Fruit fly (Drosophila melanogaster) whole organism, pupa: ENCODE measurements around the gene Pitslre.

Source experiments
- CG12605 ChIP-seq: fragments of 200-800 bp; sonication (Bioruptor generic); IDR thresholded peaks from 2 replicates; pipeline ENCODE4 v1.3.6; 2022; ENCODE audit warnings: missing biosample characterization, missing genetic modification characterization
- CG13204 ChIP-seq: fragments of 200-800 bp; sonication (Bioruptor generic); optimal IDR thresholded peaks from 2 replicates; lab custom pipeline; 2018; ENCODE audit warnings: missing biosample characterization, mild to moderate bottlenecking, missing genetic modification characterization, moderate library complexity
- CG14655 ChIP-seq: fragments of 200-800 bp; sonication (Bioruptor generic); optimal IDR thresholded peaks from 3 replicates; lab custom pipeline; 2017; ENCODE audit warnings: mild to moderate bottlenecking, missing biosample characterization, missing genetic modification reagents, missing genetic modification characterization
- CG15710 ChIP-seq: fragments of 200-800 bp; sonication (Bioruptor generic); optimal IDR thresholded peaks from 2 replicates; lab custom pipeline; 2018; ENCODE audit warnings: missing biosample characterization, mild to moderate bottlenecking, missing genetic modification characterization, moderate library complexity
- CG17806 ChIP-seq: fragments of 200-800 bp; sonication (Bioruptor generic); optimal IDR thresholded peaks from 2 replicates; lab custom pipeline; 2018; ENCODE audit warnings: missing biosample characterization, mild to moderate bottlenecking, missing genetic modification characterization, moderate library complexity
- CG4496 ChIP-seq: fragments of 200-800 bp; sonication (Bioruptor generic); IDR thresholded peaks from 3 replicates; pipeline ENCODE4 v1.3.6; 2022; ENCODE audit warnings: missing biosample characterization, missing genetic modification characterization
- EcR ChIP-seq: fragments of 200-800 bp; sonication (Bioruptor generic); optimal IDR thresholded peaks from 3 replicates; lab custom pipeline; 2019; ENCODE audit warnings: missing biosample characterization, missing genetic modification characterization, mild to moderate bottlenecking, moderate library complexity, missing genetic modification reagents
- Pif1A ChIP-seq: fragments of 200-800 bp; sonication (Bioruptor generic); optimal IDR thresholded peaks from 3 replicates; lab custom pipeline; 2016; ENCODE audit warnings: missing biosample characterization, missing genetic modification characterization
- Pif1B ChIP-seq: fragments of 200-800 bp; sonication (Bioruptor generic); optimal IDR thresholded peaks from 3 replicates; lab custom pipeline; 2016; ENCODE audit warnings: missing biosample characterization, missing genetic modification characterization
- Snoo ChIP-seq: fragments of 200-800 bp; sonication (Bioruptor generic); optimal IDR thresholded peaks from 3 replicates; lab custom pipeline; 2017; ENCODE audit warnings: missing biosample characterization, mild to moderate bottlenecking, missing genetic modification characterization, inconsistent platforms

DNA sequence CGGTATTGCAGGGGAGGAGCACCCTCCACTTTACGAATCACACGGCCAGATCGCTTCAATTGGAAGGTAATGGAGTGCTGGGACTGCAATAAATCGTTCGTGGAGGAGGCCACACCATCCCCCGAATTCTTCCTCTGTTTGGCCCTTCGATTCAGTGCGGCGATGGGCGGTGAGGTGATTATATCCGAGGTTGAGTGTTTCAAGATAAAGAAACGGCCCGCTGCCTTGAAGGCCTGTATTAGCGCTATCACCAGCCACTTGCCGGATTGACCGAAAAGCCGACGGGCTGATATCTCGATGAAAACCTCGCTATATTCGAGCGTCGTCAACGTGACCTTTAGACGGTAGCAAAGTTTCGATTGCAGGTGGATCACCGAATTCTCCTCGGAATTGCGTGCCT, 6.2 kb downstream of the Pitslre start:
- no peak for TF ChIP-seq CG4496
- no peak for TF ChIP-seq CG12605 (GFP tag; lab: Robert Waterston, UW)
- no peak for TF ChIP-seq Pif1A
- no peak for TF ChIP-seq EcR
- no peak for TF ChIP-seq Snoo (tag; lab: Kevin White, UChicago)
- no peak for TF ChIP-seq CG14655
- no peak for TF ChIP-seq CG17806 (tag; lab: Kevin White, UChicago)
- TF ChIP-seq CG13204: no peak
- no peak for TF ChIP-seq Pif1B (GFP tag; lab: Kevin White, UChicago)
- no peak for TF ChIP-seq CG15710 (tag; lab: Kevin White, UChicago)
